Fruit fly (Drosophila melanogaster): Measurements from ENCODE around the gene CG6659.

- TF ChIP-seq CG8478 (optimal IDR thresholded peaks at IDR 0.05) (no peak), psq (optimal IDR thresholded peaks at IDR 0.05) (no peak), Dll (optimal IDR thresholded peaks at IDR 0.05) (no peak), usp (GFP tag; optimal IDR thresholded peaks at IDR 0.05) (no peak), pan (optimal IDR thresholded peaks at IDR 0.05) (no peak)
Measured at dm6 chrX:18634716-18635115, 22.4 kb downstream of the CG6659 start, which contains the start of gene wgn.
